Worm (Caenorhabditis elegans): ENCODE measurements around the gene pqn-83.

The pqn-83 gene

DNA sequence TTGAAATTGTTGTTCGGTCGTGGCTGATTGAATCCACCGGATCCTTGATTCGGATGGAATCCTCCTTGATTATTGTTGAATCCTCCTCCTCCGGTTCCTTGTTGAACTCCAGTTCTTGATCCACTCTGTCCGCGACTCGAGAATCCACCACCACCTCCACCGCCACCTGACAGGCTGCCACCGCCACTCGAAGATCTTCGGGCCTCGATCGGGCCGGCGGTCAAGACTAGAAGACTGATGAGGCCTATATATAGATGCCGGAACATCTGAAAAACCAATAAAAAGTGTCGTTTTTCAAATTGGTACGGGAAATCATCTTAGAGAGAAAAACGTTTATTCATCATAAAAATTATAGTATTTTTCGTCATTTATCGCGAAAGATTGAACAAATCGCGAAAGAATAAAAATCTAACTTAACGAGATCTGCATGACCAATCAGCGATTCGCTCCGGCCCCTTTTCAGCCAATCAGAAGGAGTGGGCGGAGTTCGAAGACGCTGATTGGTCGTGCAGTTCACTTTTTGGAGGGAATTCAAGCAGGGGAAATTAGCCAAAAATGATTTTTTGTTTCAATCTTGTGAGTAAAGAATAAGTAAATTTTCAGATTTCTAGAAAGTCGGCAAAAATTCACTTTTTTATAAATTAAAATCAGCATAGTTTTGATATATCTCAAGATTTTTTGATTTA, at the start of gene pqn-83:
Gene pqn-83, minus strand, starts transcription at position 272 of the 686 bp plus-strand sequence.
- TF ChIP-seq set-16 (GFP tag; IDR thresholded peaks at IDR 0.05) (peak; percentile 67; the same call in 1 of the 2 replicates), aha-1 (tag) (peak; percentile 72), Y5F2A.4 (GFP tag; optimal IDR thresholded peaks at IDR 0.05) (no peak), zfp-3 (GFP tag; conservative IDR thresholded peaks at IDR 0.05) (no peak), F49E8.2 (tag; optimal IDR thresholded peaks at IDR 0.05; ENCODE audit: borderline replicate concordance) (no peak), nhr-77 (tag; optimal IDR thresholded peaks at IDR 0.05) (no peak), egl-27 (tag; optimal IDR thresholded peaks at IDR 0.05) (no peak), arid-1 (GFP tag; conservative IDR thresholded peaks at IDR 0.05) (no peak), jun-1 (tag; optimal IDR thresholded peaks at IDR 0.05) (no peak)

DNA sequence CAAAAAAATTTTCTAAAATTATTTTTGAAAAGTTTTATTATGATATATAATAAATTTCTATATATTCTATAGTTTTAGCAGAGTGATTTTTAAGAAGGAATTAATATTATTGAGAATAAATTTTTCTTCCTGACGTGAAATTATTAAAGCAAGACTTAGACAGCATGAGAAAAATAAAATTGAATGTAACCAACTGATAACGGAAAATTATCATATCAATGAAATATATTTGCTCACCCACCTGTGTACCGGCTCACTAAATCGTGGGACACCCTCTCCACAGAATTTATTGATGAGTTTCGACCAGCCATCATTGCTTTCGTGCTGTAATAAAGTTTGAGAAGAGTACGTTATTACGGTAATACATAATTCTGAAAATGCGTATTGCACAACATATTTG, 40.0 kb upstream of the pqn-83 start, which contains the start of gene bre-2:
Gene bre-2, minus strand, starts transcription at position 326 of the 400 bp plus-strand sequence.
- TF ChIP-seq mdl-1 (tag; optimal IDR thresholded peaks at IDR 0.05) (no peak), Y105C5A.15 (GFP tag; IDR thresholded peaks at IDR 0.05) (no peak), ama-1 (optimal IDR thresholded peaks at IDR 0.05) (no peak), php-3 (GFP tag; IDR thresholded peaks at IDR 0.05) (no peak), cey-2 (tag; optimal IDR thresholded peaks at IDR 0.05; ENCODE audit: borderline replicate concordance, insufficient read depth) (no peak), madf-9 (GFP tag; conservative IDR thresholded peaks at IDR 0.05) (no peak), pqm-1 (tag; optimal IDR thresholded peaks at IDR 0.05) (peak; percentile 34), zfp-2 (tag; optimal IDR thresholded peaks at IDR 0.05) (no peak), daf-16 (GFP tag; optimal IDR thresholded peaks at IDR 0.05) (no peak), daf-16 (tag; optimal IDR thresholded peaks at IDR 0.05) (peak; percentile 62), mes-2 (tag; optimal IDR thresholded peaks at IDR 0.05; ENCODE audit: poor library complexity, severe bottlenecking) (no peak)

DNA sequence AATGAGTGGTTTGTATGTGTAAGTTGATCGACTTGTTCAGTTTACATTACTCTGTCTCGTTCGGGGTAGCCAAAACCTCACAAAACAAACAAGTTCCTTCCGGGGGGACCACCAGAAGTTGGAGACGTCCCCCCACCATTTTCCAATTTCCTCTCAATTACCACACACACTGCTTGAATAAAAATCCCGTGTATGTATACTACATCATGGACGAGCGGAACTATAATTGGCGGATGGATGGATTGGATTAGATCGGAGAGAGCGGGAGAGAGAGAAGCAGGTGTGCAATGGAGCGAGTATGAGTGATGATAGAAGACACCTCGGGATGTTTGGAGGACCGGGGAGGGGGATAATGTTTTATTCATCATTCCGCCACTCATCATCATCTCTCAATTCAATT, 32.0 kb upstream of the pqn-83 start:
- TF ChIP-seq ctbp-1 (GFP tag; IDR thresholded peaks at IDR 0.05) (0 out of 2 replicates have a peak, but pooled peaks have one; percentile 13), unc-130 (GFP tag; optimal IDR thresholded peaks at IDR 0.05) (no peak), ces-1 (GFP tag; optimal IDR thresholded peaks at IDR 0.05) (peak; percentile 59), Y75B8A.6 (GFP tag; IDR thresholded peaks at IDR 0.05) (no peak)

DNA sequence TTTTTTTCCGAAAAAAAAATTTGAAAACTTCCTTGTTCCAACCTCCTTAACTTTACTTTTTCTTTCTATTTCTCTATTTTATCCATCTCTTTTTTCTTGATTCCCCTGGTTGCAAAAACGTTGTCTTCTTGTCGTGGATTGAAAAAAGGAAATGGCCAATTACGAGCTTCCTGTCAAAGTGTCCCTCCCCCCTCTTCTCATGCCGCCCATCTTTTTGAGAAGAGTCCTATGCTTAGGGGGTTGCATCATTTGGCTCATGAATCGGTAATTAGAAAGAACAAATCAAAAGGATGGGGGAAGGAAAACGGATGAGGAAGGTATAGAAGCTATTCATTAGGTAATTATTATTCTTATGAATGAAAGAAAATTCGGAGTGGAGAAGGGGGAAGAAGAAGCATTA, 27.9 kb upstream of the pqn-83 start:
- no peak for TF ChIP-seq nhr-11 (tag; optimal IDR thresholded peaks at IDR 0.05)
- TF ChIP-seq spr-1 (tag; optimal IDR thresholded peaks at IDR 0.05): no peak
- no peak for TF ChIP-seq lsy-2 (tag; optimal IDR thresholded peaks at IDR 0.05)
- TF ChIP-seq mep-1 (tag; optimal IDR thresholded peaks at IDR 0.05): no peak
- no peak for TF ChIP-seq ceh-28 (tag; optimal IDR thresholded peaks at IDR 0.05)
- no peak for TF ChIP-seq nhr-48 (tag; optimal IDR thresholded peaks at IDR 0.05)
- TF ChIP-seq ZK337.2 (GFP tag; IDR thresholded peaks at IDR 0.05): no peak
- TF ChIP-seq attf-4 (tag; optimal IDR thresholded peaks at IDR 0.05): no peak
- no peak for TF ChIP-seq vab-7 (GFP tag; IDR thresholded peaks at IDR 0.05)
- TF ChIP-seq daf-12 (tag; optimal IDR thresholded peaks at IDR 0.05): no peak
- no peak for TF ChIP-seq daf-19 (GFP tag; conservative IDR thresholded peaks at IDR 0.05)
- TF ChIP-seq aha-1 (tag): no peak
- TF ChIP-seq unc-62 (GFP tag; optimal IDR thresholded peaks at IDR 0.05 in 1 of 2): no peak
- no peak for TF ChIP-seq unc-62 (tag; optimal IDR thresholded peaks at IDR 0.05)
- TF ChIP-seq pqm-1 (tag; optimal IDR thresholded peaks at IDR 0.05): no peak

Measured in whole organism, L4 larva.